Worm (Caenorhabditis elegans) whole organism, late embryonic: ENCODE measurements around the gene C02F4.4.

Source experiments
- ets-4 ChIP-seq: sonication (generic microtip); optimal IDR thresholded peaks from 2 replicates; lab custom pipeline; 2016; ENCODE audit warnings: missing genetic modification characterization, missing compliant biosample characterization
- hlh-30 ChIP-seq: sonication (generic microtip); optimal IDR thresholded peaks from 2 replicates; lab custom pipeline; 2017; ENCODE audit warnings: antibody characterized with exemption, missing genetic modification characterization, missing compliant biosample characterization; ENCODE audit not compliant: insufficient read depth
- pqm-1 ChIP-seq: sonication (generic microtip); optimal IDR thresholded peaks from 2 replicates; lab custom pipeline; 2016; ENCODE audit warnings: missing genetic modification characterization, missing compliant biosample characterization

- TF ChIP-seq hlh-30 (tag; lab: Kevin White, UChicago): no peak
- TF ChIP-seq ets-4 (tag; lab: Kevin White, UChicago): no peak
- no peak for TF ChIP-seq pqm-1 (tag; lab: Kevin White, UChicago)
These were observed 6.1 kb upstream of the C02F4.4 start, which contains the start of gene cal-4 for ce11 chrIV:10521106-10521505.
